Worm (Caenorhabditis elegans) whole organism, L4 larva: ENCODE data around the gene sra-27.

Experiments used
- F49E8.2 ChIP-seq: sonication (generic microtip); optimal IDR thresholded peaks from 2 replicates; lab custom pipeline; 2016; ENCODE audit warnings: missing compliant biosample characterization, mild to moderate bottlenecking, missing genetic modification characterization, borderline replicate concordance
- R02D3.7 ChIP-seq: fragments of 150-350 bp; sonication (generic microtip); optimal IDR thresholded peaks from 3 replicates; lab custom pipeline; 2014; ENCODE audit warnings: missing biosample characterization, missing genetic modification characterization
- T20F7.1 ChIP-seq: fragments of 200-800 bp; sonication (Bioruptor generic); optimal IDR thresholded peaks from 2 replicates; lab custom pipeline; 2018; ENCODE audit warnings: mild to moderate bottlenecking, missing genetic modification characterization, missing compliant biosample characterization
- T26A8.4 ChIP-seq: fragments of 200-800 bp; sonication (Bioruptor generic); IDR thresholded peaks from 2 replicates; pipeline ENCODE4 v1.3.6; 2022; ENCODE audit warnings: missing genetic modification characterization, missing compliant biosample characterization
- Y48G9A.11 ChIP-seq: fragments of 200-800 bp; sonication (Bioruptor generic); IDR thresholded peaks from 2 replicates; pipeline ENCODE4 v1.3.6; 2022; ENCODE audit warnings: missing genetic modification reagents, missing genetic modification characterization, missing compliant biosample characterization
- Y5F2A.4 ChIP-seq: fragments of 200-800 bp; sonication (Bioruptor generic); optimal IDR thresholded peaks from 2 replicates; lab custom pipeline; 2018; ENCODE audit warnings: mild to moderate bottlenecking, missing genetic modification characterization, missing compliant biosample characterization
- ZK337.2 ChIP-seq: fragments of 200-800 bp; sonication (Bioruptor generic); IDR thresholded peaks from 2 replicates; pipeline ENCODE4 v1.3.6; 2022; ENCODE audit warnings: missing genetic modification reagents, missing genetic modification characterization, missing compliant biosample characterization
- aly-2 ChIP-seq: sonication (generic microtip); optimal IDR thresholded peaks from 2 replicates; lab custom pipeline; 2018; ENCODE audit warnings: missing biosample characterization, missing genetic modification characterization
- ama-1 ChIP-seq: fragments of 150-350 bp; optimal IDR thresholded peaks from 2 replicates; lab custom pipeline; 2014; ENCODE audit warnings: inconsistent platforms, mixed read lengths
- arid-1 ChIP-seq: fragments of 200-800 bp; sonication (Bioruptor generic); conservative IDR thresholded peaks from 2 replicates; pipeline ENCODE4 v1.3.6; 2022; ENCODE audit warnings: missing genetic modification reagents, missing genetic modification characterization, missing compliant biosample characterization
- attf-4 ChIP-seq: sonication (generic microtip); optimal IDR thresholded peaks from 3 replicates; lab custom pipeline; 2017; ENCODE audit warnings: missing biosample characterization, missing genetic modification characterization
- ceh-20 ChIP-seq: fragments of 200-800 bp; sonication (Bioruptor generic); IDR thresholded peaks from 2 replicates; pipeline ENCODE4 v1.3.6; 2022; ENCODE audit warnings: missing genetic modification reagents, missing genetic modification characterization, missing compliant biosample characterization
- ceh-28 ChIP-seq: fragments of 150-350 bp; optimal IDR thresholded peaks from 2 replicates; lab custom pipeline; 2014; ENCODE audit warnings: missing biosample characterization, missing genetic modification reagents, missing genetic modification characterization
- ceh-32 ChIP-seq: sonication (generic microtip); optimal IDR thresholded peaks from 2 replicates; lab custom pipeline; 2016; ENCODE audit warnings: mild to moderate bottlenecking, missing genetic modification characterization, missing compliant biosample characterization; ENCODE audit not compliant: poor library complexity
- ceh-62 ChIP-seq: sonication (generic microtip); optimal IDR thresholded peaks from 2 replicates; lab custom pipeline; 2017; ENCODE audit warnings: missing biosample characterization, missing genetic modification characterization
- ces-1 ChIP-seq: fragments of 150-350 bp; sonication (generic microtip); optimal IDR thresholded peaks from 4 replicates; lab custom pipeline; 2014; ENCODE audit warnings: missing biosample characterization, missing genetic modification reagents, missing genetic modification characterization
- ctbp-1 ChIP-seq: fragments of 200-800 bp; sonication (Bioruptor generic); IDR thresholded peaks from 2 replicates; pipeline ENCODE4 v1.3.6; 2022; ENCODE audit warnings: missing genetic modification reagents, missing genetic modification characterization, missing compliant biosample characterization
- daf-12 ChIP-seq: fragments of 150-350 bp; optimal IDR thresholded peaks from 2 replicates; lab custom pipeline; 2014; ENCODE audit warnings: missing biosample characterization, missing genetic modification reagents, missing genetic modification characterization
- daf-16 ChIP-seq, 3 experiments: sonication (generic microtip); optimal IDR thresholded peaks; 2 replicates each; lab custom pipeline; 2016 to 2017; ENCODE audit warnings: missing genetic modification characterization in 3 of 3, missing genetic modification reagents in 3 of 3, mild to moderate bottlenecking in 2 of 3, missing compliant biosample characterization in 2 of 3, missing biosample characterization in 1 of 3, moderate library complexity in 1 of 3
- dmd-6 ChIP-seq: fragments of 200-800 bp; sonication (Bioruptor generic); IDR thresholded peaks from 2 replicates; pipeline ENCODE4 v1.3.6; 2022; ENCODE audit warnings: missing genetic modification reagents, missing genetic modification characterization, missing compliant biosample characterization
- dmd-9 ChIP-seq: fragments of 200-800 bp; sonication (Bioruptor generic); IDR thresholded peaks from 2 replicates; pipeline ENCODE4 v1.3.6; 2022; ENCODE audit warnings: missing genetic modification reagents, missing genetic modification characterization, missing compliant biosample characterization
- egl-27 ChIP-seq: sonication (generic microtip); optimal IDR thresholded peaks from 3 replicates; lab custom pipeline; 2017; ENCODE audit warnings: missing biosample characterization, missing genetic modification reagents, missing genetic modification characterization
- fos-1 ChIP-seq: fragments of 150-350 bp; optimal IDR thresholded peaks from 2 replicates; lab custom pipeline; 2014; ENCODE audit warnings: missing biosample characterization, missing genetic modification characterization
- gei-8 ChIP-seq: fragments of 200-800 bp; sonication (Bioruptor generic); optimal IDR thresholded peaks from 2 replicates; lab custom pipeline; 2018; ENCODE audit warnings: mild to moderate bottlenecking, missing genetic modification characterization, missing compliant biosample characterization
- hlh-30 ChIP-seq: sonication (generic microtip); optimal IDR thresholded peaks from 2 replicates; lab custom pipeline; 2017; ENCODE audit warnings: antibody characterized with exemption, mild to moderate bottlenecking, missing genetic modification characterization, missing compliant biosample characterization; ENCODE audit not compliant: insufficient read depth
- jun-1 ChIP-seq: fragments of 150-350 bp; optimal IDR thresholded peaks from 2 replicates; lab custom pipeline; 2014; ENCODE audit warnings: missing biosample characterization, missing genetic modification reagents, missing genetic modification characterization
- lim-7 ChIP-seq: fragments of 200-800 bp; sonication (Bioruptor generic); IDR thresholded peaks from 2 replicates; pipeline ENCODE4 v1.3.6; 2022; ENCODE audit warnings: missing genetic modification characterization, missing compliant biosample characterization
- lin-1 ChIP-seq: fragments of 200-800 bp; sonication (Bioruptor generic); IDR thresholded peaks from 2 replicates; pipeline ENCODE4 v1.3.6; 2022; ENCODE audit warnings: missing genetic modification reagents, missing genetic modification characterization, missing compliant biosample characterization
- lin-13 ChIP-seq: fragments of 150-350 bp; optimal IDR thresholded peaks from 2 replicates; lab custom pipeline; 2014; ENCODE audit warnings: missing biosample characterization, missing genetic modification reagents, missing genetic modification characterization
- lin-39 ChIP-seq: fragments of 150-350 bp; optimal IDR thresholded peaks from 2 replicates; lab custom pipeline; 2014; ENCODE audit warnings: missing biosample characterization, missing genetic modification reagents, missing genetic modification characterization
- lsy-2 ChIP-seq, 2 experiments: fragments of 150-350 bp in 1 of 2; sonication (generic microtip) in 1 of 2; optimal IDR thresholded peaks; 2 replicates each; lab custom pipeline; 2014 to 2017; ENCODE audit warnings: missing biosample characterization in 2 of 2, missing genetic modification characterization in 2 of 2
- mdl-1 ChIP-seq, 2 experiments: fragments of 150-350 bp in 1 of 2; sonication (generic microtip) in 1 of 2; optimal IDR thresholded peaks; 2 replicates each; lab custom pipeline; 2014 to 2017; ENCODE audit warnings: missing biosample characterization in 2 of 2, missing genetic modification characterization in 2 of 2
- mdt-29 ChIP-seq: fragments of 200-800 bp; sonication (Bioruptor generic); IDR thresholded peaks from 2 replicates; pipeline ENCODE4 v1.3.6; 2022; ENCODE audit warnings: missing genetic modification reagents, missing genetic modification characterization, missing compliant biosample characterization
- mxl-2 ChIP-seq: fragments of 200-800 bp; sonication (Bioruptor generic); conservative IDR thresholded peaks from 2 replicates; pipeline ENCODE4 v1.3.6; 2022; ENCODE audit warnings: missing genetic modification reagents, missing genetic modification characterization, missing compliant biosample characterization
- nhr-10 ChIP-seq: fragments of 150-350 bp; optimal IDR thresholded peaks from 2 replicates; lab custom pipeline; 2014; ENCODE audit warnings: missing biosample characterization, missing genetic modification characterization
- nhr-76 ChIP-seq: fragments of 150-350 bp; optimal IDR thresholded peaks from 2 replicates; lab custom pipeline; 2014; ENCODE audit warnings: missing biosample characterization, missing genetic modification characterization
- nhr-77 ChIP-seq: fragments of 150-350 bp; optimal IDR thresholded peaks from 2 replicates; lab custom pipeline; 2014; ENCODE audit warnings: missing biosample characterization, missing genetic modification characterization
- pha-4 ChIP-seq, 2 experiments: fragments of 150-350 bp in 1 of 2; fragments of 200-800 bp in 1 of 2; sonication (Bioruptor generic) in 1 of 2; IDR thresholded peaks in 1 of 2; optimal IDR thresholded peaks in 1 of 2; 2 replicates each; pipeline versions ENCODE4 v1.3.6 to Lab custom; 2014 to 2022; ENCODE audit warnings: missing genetic modification characterization in 2 of 2, missing genetic modification reagents in 2 of 2, missing biosample characterization in 1 of 2, missing compliant biosample characterization in 1 of 2
- rbr-2 ChIP-seq: sonication (generic microtip); optimal IDR thresholded peaks from 2 replicates; lab custom pipeline; 2016; ENCODE audit warnings: missing genotype, missing genetic modification characterization, missing compliant biosample characterization
- snpc-1.2 ChIP-seq: fragments of 200-800 bp; sonication (Bioruptor generic); IDR thresholded peaks from 2 replicates; pipeline ENCODE4 v1.3.6; 2022; ENCODE audit warnings: missing genetic modification reagents, missing genetic modification characterization, missing compliant biosample characterization
- snpc-4 ChIP-seq: fragments of 150-350 bp; optimal IDR thresholded peaks from 2 replicates; lab custom pipeline; 2014; ENCODE audit warnings: missing biosample characterization, missing genetic modification characterization
- spr-3 ChIP-seq: fragments of 200-800 bp; sonication (Bioruptor generic); optimal IDR thresholded peaks from 2 replicates; lab custom pipeline; 2018; ENCODE audit warnings: mild to moderate bottlenecking, missing genetic modification characterization, missing compliant biosample characterization
- unc-39 ChIP-seq: sonication (generic microtip); optimal IDR thresholded peaks from 2 replicates; lab custom pipeline; 2017; ENCODE audit warnings: missing biosample characterization, missing genetic modification characterization
- unc-62 ChIP-seq, 3 experiments: fragments of 150-350 bp in 1 of 3; sonication (generic microtip); optimal IDR thresholded peaks in 2 of 3; peaks in 1 of 3; 1 replicate in 1 of 3; 2 replicates in 2 of 3; lab custom pipeline; 2014 to 2017; ENCODE audit warnings: missing biosample characterization in 3 of 3, missing genetic modification characterization in 3 of 3, missing genetic modification reagents in 3 of 3, missing genotype in 1 of 3
- zag-1 ChIP-seq: fragments of 150-350 bp; optimal IDR thresholded peaks from 2 replicates; lab custom pipeline; 2014; ENCODE audit warnings: missing biosample characterization, missing genetic modification characterization
- zip-11 ChIP-seq: fragments of 200-800 bp; sonication (Bioruptor generic); IDR thresholded peaks from 2 replicates; pipeline ENCODE4 v1.3.6; 2022; ENCODE audit warnings: missing genetic modification characterization, missing compliant biosample characterization
- ztf-7 ChIP-seq: fragments of 150-350 bp; optimal IDR thresholded peaks from 2 replicates; lab custom pipeline; 2014; ENCODE audit warnings: missing biosample characterization, missing genetic modification characterization

Gene sra-27

ce11 chrII:6565077-6565476 is 3.7 kb upstream of the sra-27 start, which contains the start of gene mpz-3 (continued):
- TF ChIP-seq ceh-20 (no peak; the same call in 1 of the 2 replicates), snpc-1.2 (GFP tag; lab: Robert Waterston, UW) (peak; percentile 49; the same call in 1 of the 2 replicates), ZK337.2 (GFP tag; lab: Robert Waterston, UW) (0 out of 2 replicates have a peak, but pooled peaks have one; percentile 69), mxl-2 (GFP tag; lab: Robert Waterston, UW) (0 out of 2 replicates have a peak, but pooled peaks have one; percentile 24), fos-1 (tag; lab: Kevin White, UChicago) (no peak), arid-1 (no peak), dmd-9 (GFP tag; lab: Robert Waterston, UW) (no peak), hlh-30 (tag; lab: Kevin White, UChicago) (peak; percentile 26), jun-1 (no peak), lin-1 (GFP tag; lab: Robert Waterston, UW) (no peak; the same call in 1 of the 2 replicates), spr-3 (GFP tag; lab: Kevin White, UChicago) (no peak), lim-7 (GFP tag; lab: Robert Waterston, UW) (peak; percentile 87), egl-27 (tag; lab: Kevin White, UChicago) (no peak), ama-1 (lab: Kevin White, UChicago) (no peak), gei-8 (GFP tag; lab: Kevin White, UChicago) (peak; percentile 15), R02D3.7 (tag; lab: Kevin White, UChicago) (no peak), dmd-6 (no peak; the same call in 1 of the 2 replicates)

DNA sequence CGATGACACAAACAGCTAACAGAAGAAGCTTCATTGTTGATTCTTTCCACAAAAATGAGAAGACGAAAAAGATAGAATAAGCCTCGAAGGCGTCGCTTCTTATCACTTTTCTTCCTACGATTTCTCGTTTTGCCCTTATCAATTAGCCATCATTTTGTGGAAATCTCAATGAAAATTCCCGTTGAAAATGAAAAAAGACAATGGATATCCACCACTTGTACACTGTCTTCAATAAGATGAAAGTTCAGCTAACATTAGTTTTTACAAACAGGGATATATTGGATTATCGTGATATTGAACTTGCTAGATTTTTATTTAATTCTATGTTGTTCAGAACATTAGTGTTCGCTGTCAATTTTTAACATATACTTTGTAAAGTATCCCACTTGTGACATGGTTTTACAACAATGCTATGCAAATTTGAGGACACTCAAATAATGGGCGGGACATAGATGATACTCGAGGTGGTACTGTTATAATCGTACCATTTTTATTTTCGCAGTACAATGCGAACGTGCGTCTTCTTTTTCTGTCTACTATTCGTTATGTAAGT is 2.1 kb upstream of the sra-27 start, which contains the start of the genes F18C5.5 and F18C5.9:
TSS of gene F18C5.5 (minus strand) at position 101 of the 553 bp plus-strand sequence.
TSS of gene F18C5.9 (plus strand) at position 503 of the 553 bp plus-strand sequence.
- TF ChIP-seq spr-3 (GFP tag; lab: Kevin White, UChicago) (no peak), zip-11 (no peak), nhr-10 (tag; lab: Kevin White, UChicago) (no peak), mdl-1 (tag; optimal IDR thresholded peaks at IDR 0.05; lab: Kevin White, UChicago) (no peak), ctbp-1 (GFP tag; lab: Robert Waterston, UW) (no peak), rbr-2 (tag; lab: Kevin White, UChicago) (no peak), aly-2 (tag; lab: Kevin White, UChicago) (no peak), lsy-2 (tag; optimal IDR thresholded peaks at IDR 0.05; lab: Kevin White, UChicago) (no peak), zag-1 (tag; lab: Kevin White, UChicago) (no peak), nhr-76 (tag; lab: Kevin White, UChicago) (no peak), dmd-9 (GFP tag; lab: Robert Waterston, UW) (no peak), ceh-62 (tag; lab: Kevin White, UChicago) (no peak), pha-4 (GFP tag; IDR thresholded peaks at IDR 0.05; lab: Robert Waterston, UW) (no peak), pha-4 (tag; optimal IDR thresholded peaks at IDR 0.05; lab: Kevin White, UChicago) (no peak), unc-39 (tag; lab: Kevin White, UChicago) (no peak), ceh-28 (tag; lab: Kevin White, UChicago) (no peak), Y48G9A.11 (GFP tag; lab: Robert Waterston, UW) (no peak), T26A8.4 (GFP tag; lab: Robert Waterston, UW) (no peak), T20F7.1 (GFP tag; lab: Kevin White, UChicago) (no peak), lin-13 (GFP tag; lab: Kevin White, UChicago) (no peak)

DNA sequence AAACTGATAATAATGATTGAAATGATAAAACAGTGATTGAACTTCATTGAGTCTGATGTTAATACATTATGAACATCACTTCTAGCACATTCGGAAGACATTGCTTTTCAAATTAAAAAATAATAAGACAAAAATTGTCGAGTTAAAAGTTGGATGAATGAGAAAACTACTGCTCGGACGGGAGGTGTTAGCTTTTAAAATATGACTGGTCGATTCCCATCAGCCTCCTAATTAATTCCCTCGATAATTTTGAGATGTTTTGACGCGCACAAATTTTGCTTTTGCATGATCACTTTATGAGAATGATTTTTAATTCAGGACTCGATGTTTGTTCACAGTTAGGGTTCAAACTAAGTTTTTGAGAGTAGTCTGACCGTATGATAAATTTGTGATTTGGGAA is 4.9 kb downstream of the sra-27 start, which contains the start of gene sra-28:
TSS of gene sra-28 (minus strand) at position 101 of the 400 bp plus-strand sequence.
- TF ChIP-seq ztf-7 (tag; lab: Kevin White, UChicago) (no peak), ceh-62 (tag; lab: Kevin White, UChicago) (no peak), ces-1 (no peak), nhr-77 (tag; lab: Kevin White, UChicago) (no peak), unc-62 (GFP tag; optimal IDR thresholded peaks at IDR 0.05 in 1 of 2; lab: Kevin White, UChicago) (no peak), unc-62 (tag; optimal IDR thresholded peaks at IDR 0.05; lab: Kevin White, UChicago) (no peak), hlh-30 (tag; lab: Kevin White, UChicago) (no peak), Y5F2A.4 (GFP tag; lab: Kevin White, UChicago) (no peak), attf-4 (no peak), daf-16 (GFP tag; optimal IDR thresholded peaks at IDR 0.05; lab: Kevin White, UChicago) (no peak), daf-16 (tag; optimal IDR thresholded peaks at IDR 0.05; lab: Kevin White, UChicago) (no peak), mdt-29 (GFP tag; lab: Robert Waterston, UW) (no peak), lin-39 (tag; lab: Kevin White, UChicago) (no peak), daf-12 (tag; lab: Kevin White, UChicago) (no peak), snpc-4 (no peak), F49E8.2 (no peak), ceh-32 (no peak)
